Worm (Caenorhabditis elegans): ENCODE results near the gene ifas-2.

- TF ChIP-seq nhr-28 (tag; optimal IDR thresholded peaks at IDR 0.05) (no peak), nhr-77 (tag; optimal IDR thresholded peaks at IDR 0.05) (no peak), fos-1 (tag; optimal IDR thresholded peaks at IDR 0.05) (no peak)
These were observed 34.6 kb downstream of the ifas-2 start, which contains the start of the genes clec-35 and clec-27 for ce11 chrV:16853956-16854683.

All from whole organism, L1 larva.